Fruit fly (Drosophila melanogaster) whole organism, wandering third instar larva: ENCODE results near the gene CG33096.
A peak's percentile ranks its signal among the peaks of the same experiment; 100 is the strongest.

ENCODE experiments used
- CG9705 ChIP-seq: fragments of 200-800 bp; sonication (Bioruptor generic); optimal IDR thresholded peaks from 2 replicates; lab custom pipeline; 2018; ENCODE audit warnings: missing biosample characterization, mild to moderate bottlenecking, missing genetic modification characterization
- Dfd ChIP-seq: fragments of >200 bp; optimal IDR thresholded peaks from 2 replicates; lab custom pipeline; 2017; ENCODE audit warnings: missing biosample characterization, missing genetic modification characterization
- Dif ChIP-seq: fragments of 200-275, 200-300 bp; sonication (Bioruptor generic); optimal IDR thresholded peaks from 2 replicates; lab custom pipeline; 2018; ENCODE audit warnings: missing biosample characterization, missing genetic modification characterization; ENCODE audit not compliant: partially characterized antibody
- GATAd ChIP-seq: sonication (Bioruptor generic); optimal IDR thresholded peaks from 2 replicates; lab custom pipeline; 2016; ENCODE audit warnings: missing biosample characterization, missing genetic modification characterization
- N ChIP-seq: fragments of >200 bp; optimal IDR thresholded peaks from 2 replicates; lab custom pipeline; 2018; ENCODE audit warnings: missing biosample characterization, missing external identifiers, missing genetic modification characterization
- Sp1 ChIP-seq: fragments of 200-800 bp; sonication (Bioruptor generic); optimal IDR thresholded peaks from 3 replicates; lab custom pipeline; 2019; ENCODE audit warnings: missing biosample characterization, mild to moderate bottlenecking, missing genetic modification characterization, moderate library complexity
- brk ChIP-seq: fragments of 200-800 bp; sonication (Bioruptor generic); optimal IDR thresholded peaks from 2 replicates; lab custom pipeline; 2016; ENCODE audit warnings: missing biosample characterization, mild to moderate bottlenecking, missing genetic modification characterization
- psq ChIP-seq: fragments of 200-800 bp; sonication (Bioruptor generic); optimal IDR thresholded peaks from 3 replicates; lab custom pipeline; 2017; ENCODE audit warnings: missing biosample characterization, mild to moderate bottlenecking, missing genetic modification characterization, moderate library complexity
- rgr ChIP-seq: fragments of 200-800 bp; sonication (Bioruptor generic); optimal IDR thresholded peaks from 3 replicates; lab custom pipeline; 2016; ENCODE audit warnings: missing biosample characterization, mild to moderate bottlenecking, missing genetic modification characterization
- usp ChIP-seq: fragments of >200 bp; optimal IDR thresholded peaks from 2 replicates; lab custom pipeline; 2017; ENCODE audit warnings: missing biosample characterization, missing genetic modification characterization

dm6 chr3R:25080446-25080845, 17.0 kb upstream of the CG33096 start:
- TF ChIP-seq Dif (GFP tag; lab: Kevin White, UChicago) (peak; percentile 40), usp (no peak), Dfd (no peak), Sp1 (GFP tag; lab: Kevin White, UChicago) (no peak), CG9705 (no peak), brk (GFP tag; lab: Kevin White, UChicago) (no peak), psq (GFP tag; lab: Kevin White, UChicago) (no peak), N (GFP tag; lab: Kevin White, UChicago) (no peak), rgr (no peak), GATAd (GFP tag; lab: Kevin White, UChicago) (no peak)
